Fruit fly (Drosophila melanogaster) whole organism, prepupa: Measurements from ENCODE around the gene PGRP-LB.
A peak's percentile ranks its signal among the peaks of the same experiment; 100 is the strongest.

Experiments
- Blimp-1 ChIP-seq: fragments of 200-800 bp; sonication (Bioruptor generic); optimal IDR thresholded peaks from 3 replicates; lab custom pipeline; 2017; ENCODE audit warnings: missing biosample characterization, missing genetic modification characterization, mild to moderate bottlenecking, moderate library complexity, missing genetic modification reagents
- CG10669 ChIP-seq: fragments of 200-800 bp; sonication (Bioruptor generic); optimal IDR thresholded peaks from 3 replicates; lab custom pipeline; 2018; ENCODE audit warnings: missing biosample characterization, mild to moderate bottlenecking, missing genetic modification characterization, moderate library complexity
- CG11294 ChIP-seq: fragments of 200-800 bp; sonication (Bioruptor generic); IDR thresholded peaks from 2 replicates; pipeline ENCODE4 v1.3.6; 2022; ENCODE audit warnings: missing biosample characterization, missing genetic modification characterization
- CG16779 ChIP-seq: fragments of 200-800 bp; sonication (Bioruptor generic); optimal IDR thresholded peaks from 3 replicates; lab custom pipeline; 2017; ENCODE audit warnings: missing biosample characterization, mild to moderate bottlenecking, missing genetic modification characterization
- CG31627 ChIP-seq: fragments of 200-800 bp; sonication (Bioruptor generic); optimal IDR thresholded peaks from 3 replicates; lab custom pipeline; 2016; ENCODE audit warnings: missing biosample characterization, missing genetic modification characterization
- CG3919 ChIP-seq: fragments of 200-800 bp; sonication (Bioruptor generic); optimal IDR thresholded peaks from 3 replicates; lab custom pipeline; 2016; ENCODE audit warnings: missing biosample characterization, missing genetic modification characterization
- CG6808 ChIP-seq: fragments of 200-800 bp; sonication (Bioruptor generic); optimal IDR thresholded peaks from 3 replicates; lab custom pipeline; 2017; ENCODE audit warnings: missing biosample characterization, missing genetic modification characterization, mild to moderate bottlenecking, moderate library complexity, missing genetic modification reagents
- CG7368 ChIP-seq: fragments of 200-800 bp; sonication (Bioruptor generic); optimal IDR thresholded peaks from 3 replicates; lab custom pipeline; 2016; ENCODE audit warnings: missing biosample characterization, missing genetic modification characterization
- CG8119 ChIP-seq: fragments of 200-800 bp; sonication (Bioruptor generic); IDR thresholded peaks from 3 replicates; pipeline ENCODE4 v1.3.6; 2022; ENCODE audit warnings: missing biosample characterization, missing genetic modification characterization
- CG8319 ChIP-seq: fragments of 200-800 bp; sonication (Bioruptor generic); optimal IDR thresholded peaks from 3 replicates; lab custom pipeline; 2016; ENCODE audit warnings: missing biosample characterization, missing genetic modification characterization
- CG8632 ChIP-seq: fragments of 200-800 bp; sonication (Bioruptor generic); optimal IDR thresholded peaks from 3 replicates; lab custom pipeline; 2016; ENCODE audit warnings: missing biosample characterization, missing genetic modification characterization
- CG9139 ChIP-seq: fragments of 200-800 bp; sonication (Bioruptor generic); optimal IDR thresholded peaks from 3 replicates; lab custom pipeline; 2017; ENCODE audit warnings: missing biosample characterization, mild to moderate bottlenecking, missing genetic modification characterization
- Eip75B ChIP-seq: fragments of 200-800 bp; sonication (Bioruptor generic); optimal IDR thresholded peaks from 3 replicates; lab custom pipeline; 2016; ENCODE audit warnings: missing biosample characterization, missing genetic modification characterization
- Eip78C ChIP-seq: fragments of 200-800 bp; sonication (Bioruptor generic); peaks from one replicate; lab custom pipeline; 2016; ENCODE audit warnings: missing biosample characterization, missing genetic modification characterization
- Eip93F ChIP-seq: fragments of 200-800 bp; sonication (Bioruptor generic); optimal IDR thresholded peaks from 2 replicates; lab custom pipeline; 2016; ENCODE audit warnings: missing biosample characterization, mild to moderate bottlenecking, missing genetic modification characterization
- Ets21C ChIP-seq: fragments of 200-800 bp; sonication (Bioruptor generic); optimal IDR thresholded peaks from 3 replicates; lab custom pipeline; 2016; ENCODE audit warnings: missing biosample characterization, missing genetic modification characterization
- Ets96B ChIP-seq: fragments of 200-800 bp; optimal IDR thresholded peaks from 2 replicates; lab custom pipeline; 2019; ENCODE audit warnings: missing biosample characterization, mild to moderate bottlenecking, missing genetic modification characterization, moderate library complexity
- Hr38 ChIP-seq: sonication (Bioruptor generic); optimal IDR thresholded peaks from 2 replicates; lab custom pipeline; 2016; ENCODE audit warnings: missing biosample characterization, missing genetic modification characterization
- Hr4 ChIP-seq: fragments of 200-800 bp; sonication (Bioruptor generic); optimal IDR thresholded peaks from 3 replicates; lab custom pipeline; 2016; ENCODE audit warnings: missing biosample characterization, missing genetic modification characterization
- Met ChIP-seq: fragments of 200-800 bp; sonication (Bioruptor generic); optimal IDR thresholded peaks from 3 replicates; lab custom pipeline; 2016; ENCODE audit warnings: missing biosample characterization, missing genetic modification characterization
- OdsH ChIP-seq: fragments of 200-800 bp; sonication (Bioruptor generic); optimal IDR thresholded peaks from 3 replicates; lab custom pipeline; 2016; ENCODE audit warnings: missing biosample characterization, missing genetic modification characterization
- Sox14 ChIP-seq: fragments of 200-800 bp; sonication (Bioruptor generic); optimal IDR thresholded peaks from 3 replicates; lab custom pipeline; 2016; ENCODE audit warnings: missing biosample characterization, missing genetic modification characterization
- achi ChIP-seq: fragments of 200-800 bp; sonication (Bioruptor generic); optimal IDR thresholded peaks from 3 replicates; lab custom pipeline; 2016; ENCODE audit warnings: missing biosample characterization, missing genetic modification characterization
- cyc ChIP-seq: fragments of 200-800 bp; sonication (Bioruptor generic); optimal IDR thresholded peaks from 3 replicates; lab custom pipeline; 2016; ENCODE audit warnings: missing biosample characterization, missing genetic modification characterization
- dsx ChIP-seq: fragments of 200-800 bp; optimal IDR thresholded peaks from 3 replicates; lab custom pipeline; 2019; ENCODE audit warnings: missing biosample characterization, mild to moderate bottlenecking, missing genetic modification characterization, moderate library complexity; ENCODE audit not compliant: poor library complexity, severe bottlenecking
- eg ChIP-seq: fragments of 200-800 bp; sonication (Bioruptor generic); IDR thresholded peaks from 3 replicates; pipeline ENCODE4 v1.3.6; 2022; ENCODE audit warnings: missing biosample characterization, missing genetic modification characterization
- fd59A ChIP-seq: fragments of 200-800 bp; sonication (Bioruptor generic); optimal IDR thresholded peaks from 2 replicates; lab custom pipeline; 2017; ENCODE audit warnings: missing biosample characterization, mild to moderate bottlenecking, missing genetic modification characterization, missing genetic modification reagents
- fd85E ChIP-seq: fragments of 200-800 bp; sonication (Bioruptor generic); optimal IDR thresholded peaks from 3 replicates; lab custom pipeline; 2016; ENCODE audit warnings: missing biosample characterization, missing genetic modification characterization
- lz ChIP-seq: fragments of 200-800 bp; sonication (Bioruptor generic); optimal IDR thresholded peaks from 3 replicates; lab custom pipeline; 2016; ENCODE audit warnings: missing biosample characterization, missing genetic modification characterization
- net ChIP-seq: fragments of 200-800 bp; sonication (Bioruptor generic); optimal IDR thresholded peaks from 3 replicates; lab custom pipeline; 2016; ENCODE audit warnings: missing biosample characterization, missing genetic modification characterization
- pdm3 ChIP-seq: fragments of 200-800 bp; sonication (Bioruptor generic); optimal IDR thresholded peaks from 3 replicates; lab custom pipeline; 2016; ENCODE audit warnings: missing biosample characterization, missing genetic modification characterization
- salr ChIP-seq, 2 experiments: fragments of 200-800 bp; sonication (Bioruptor generic); optimal IDR thresholded peaks; 3 replicates each; lab custom pipeline; 2016 to 2018; ENCODE audit warnings: missing biosample characterization in 2 of 2, missing genetic modification characterization in 2 of 2, mild to moderate bottlenecking in 1 of 2
- spab ChIP-seq: fragments of 200-800 bp; sonication (Bioruptor generic); optimal IDR thresholded peaks from 2 replicates; lab custom pipeline; 2017; ENCODE audit warnings: missing biosample characterization, mild to moderate bottlenecking, missing genetic modification characterization, missing genetic modification reagents
- ss ChIP-seq, 2 experiments: fragments of 200-800 bp; sonication (Bioruptor generic); optimal IDR thresholded peaks; 2 replicates in 1 of 2; 3 replicates in 1 of 2; lab custom pipeline; 2017 to 2018; ENCODE audit warnings: mild to moderate bottlenecking in 2 of 2, missing biosample characterization in 2 of 2, missing genetic modification characterization in 2 of 2, moderate library complexity in 1 of 2
- svp ChIP-seq: fragments of 200-800 bp; sonication (Bioruptor generic); peaks from one replicate; lab custom pipeline; 2016; ENCODE audit warnings: missing biosample characterization, missing genetic modification characterization
- topi ChIP-seq: fragments of 200-800 bp; sonication (Bioruptor generic); optimal IDR thresholded peaks from 3 replicates; lab custom pipeline; 2016; ENCODE audit warnings: missing biosample characterization, missing genetic modification characterization

The PGRP-LB gene

DNA sequence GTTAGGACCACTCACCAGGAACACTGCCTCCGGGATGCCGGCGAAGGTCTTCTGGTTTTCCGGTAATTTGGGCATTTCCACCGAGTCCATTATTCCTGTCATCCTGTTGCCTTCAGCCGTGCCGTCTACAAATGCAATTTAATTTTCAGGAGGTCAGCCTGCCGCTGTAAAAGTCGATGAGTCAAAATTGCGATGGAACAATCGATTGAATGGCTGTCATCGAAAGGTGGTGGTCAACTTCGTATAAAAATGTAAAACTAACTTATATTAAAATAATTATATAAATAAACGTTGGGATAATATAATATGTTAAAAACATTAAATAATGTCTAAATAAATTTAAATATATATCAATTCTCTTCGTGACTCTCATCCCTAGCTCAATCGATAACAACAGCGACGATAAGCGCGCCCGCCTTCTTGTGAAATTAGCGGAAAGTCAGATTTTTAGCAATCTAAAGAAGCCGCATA is 50.6 kb downstream of the PGRP-LB start, which contains the start of the genes mgr and Irbp (continued):
- TF ChIP-seq spab (GFP tag; lab: Kevin White, UChicago) (no peak), CG7368 (GFP tag; lab: Kevin White, UChicago) (peak; percentile 66), svp (GFP tag; lab: Kevin White, UChicago) (peak; percentile 92), fd59A (GFP tag; lab: Kevin White, UChicago) (peak; percentile 54), Blimp-1 (peak; percentile 62), CG10669 (GFP tag; lab: Kevin White, UChicago) (peak; percentile 84), CG6808 (no peak)

DNA sequence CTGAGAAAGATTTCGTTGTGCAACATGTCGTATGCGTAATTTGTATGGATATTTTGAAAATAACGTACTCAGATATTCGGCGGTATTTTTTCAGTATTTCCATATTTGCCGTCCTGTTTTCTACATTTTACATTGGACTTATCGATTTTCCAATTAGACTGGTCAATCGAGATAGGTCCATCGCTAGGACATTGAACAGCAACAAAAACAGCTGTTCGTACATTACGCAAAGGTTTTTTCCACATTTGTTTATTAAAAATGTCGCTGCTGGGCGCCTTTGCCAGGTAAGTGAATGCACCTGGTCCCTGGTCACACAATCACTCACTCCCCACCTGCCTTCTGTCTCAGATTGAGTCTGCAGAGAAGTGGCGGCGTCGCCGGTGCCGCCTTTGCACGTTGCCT is 52.6 kb downstream of the PGRP-LB start, which contains the start of gene mRpL40:
Gene mRpL40, plus strand, starts transcription at position 186 of the 402 bp plus-strand sequence.
- no peak for TF ChIP-seq CG10669 (GFP tag; lab: Kevin White, UChicago)
- no peak for TF ChIP-seq Sox14 (GFP tag; lab: Kevin White, UChicago)
- TF ChIP-seq topi (GFP tag; lab: Kevin White, UChicago) = no peak
- TF ChIP-seq dsx (GFP tag; lab: Kevin White, UChicago) = no peak
- TF ChIP-seq Met = no peak
- no peak for TF ChIP-seq net (GFP tag; lab: Kevin White, UChicago)
- TF ChIP-seq pdm3 (GFP tag; lab: Kevin White, UChicago) = no peak
- no peak for TF ChIP-seq Eip78C (GFP tag; lab: Kevin White, UChicago)
- no peak for TF ChIP-seq Eip93F
- TF ChIP-seq Eip75B (GFP tag; lab: Kevin White, UChicago) = no peak
- TF ChIP-seq Ets21C (GFP tag; lab: Kevin White, UChicago) = no peak
- no peak for TF ChIP-seq cyc (GFP tag; lab: Kevin White, UChicago)
- TF ChIP-seq CG8119 = no peak
- no peak for TF ChIP-seq Blimp-1
- no peak for TF ChIP-seq eg (GFP tag; lab: Robert Waterston, UW)
- no peak for TF ChIP-seq Hr38
- TF ChIP-seq Hr4 (GFP tag; lab: Kevin White, UChicago) = no peak
- TF ChIP-seq CG31627 (GFP tag; lab: Kevin White, UChicago) = no peak
- TF ChIP-seq lz (GFP tag; lab: Kevin White, UChicago) = no peak
- TF ChIP-seq, all 60 proteins: peak for 0

DNA sequence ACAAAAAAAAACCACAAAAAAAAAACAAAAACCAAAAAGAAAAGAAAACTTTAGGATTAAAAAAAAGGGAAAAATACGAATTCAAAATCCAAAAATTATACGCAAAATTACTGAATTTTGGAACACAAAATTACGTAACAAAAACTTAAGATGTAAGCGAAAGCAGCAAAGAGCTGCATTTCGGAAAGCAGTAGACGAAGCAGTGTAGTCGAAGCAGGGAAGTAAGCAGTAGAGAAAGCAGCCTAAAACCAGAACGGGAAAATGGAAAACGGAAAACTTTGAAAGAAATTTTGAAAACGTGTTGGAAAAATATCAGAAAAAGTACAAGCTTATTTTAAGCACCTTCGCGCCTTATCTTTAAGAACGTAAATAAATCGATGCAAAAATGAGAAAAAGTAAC is 57.5 kb downstream of the PGRP-LB start:
- TF ChIP-seq pdm3 (GFP tag; lab: Kevin White, UChicago) (no peak), CG3919 (no peak), CG9139 (GFP tag; lab: Kevin White, UChicago) (no peak), Hr38 (no peak), Hr4 (GFP tag; lab: Kevin White, UChicago) (no peak), Ets96B (tag; lab: Kevin White, UChicago) (no peak), CG10669 (GFP tag; lab: Kevin White, UChicago) (no peak), ss (GFP tag; optimal IDR thresholded peaks at IDR 0.05; lab: Kevin White, UChicago) (no peak), CG8319 (no peak), CG16779 (tag; lab: Kevin White, UChicago) (no peak), OdsH (no peak), salr (GFP tag; optimal IDR thresholded peaks at IDR 0.05; lab: Kevin White, UChicago) (no peak), CG8632 (GFP tag; lab: Kevin White, UChicago) (no peak), lz (GFP tag; lab: Kevin White, UChicago) (no peak), fd59A (GFP tag; lab: Kevin White, UChicago) (no peak), fd85E (GFP tag; lab: Kevin White, UChicago) (no peak), net (GFP tag; lab: Kevin White, UChicago) (no peak), CG11294 (GFP tag; lab: Robert Waterston, UW) (no peak), achi (no peak), CG8119 (no peak)
- TF ChIP-seq, all 60 proteins: peak for 0
